Fruit fly (Drosophila melanogaster) whole organism, pupa: ENCODE results near the gene ps.

Source experiments
- CG12605 ChIP-seq: fragments of 200-800 bp; sonication (Bioruptor generic); IDR thresholded peaks from 2 replicates; pipeline ENCODE4 v1.3.6; 2022; ENCODE audit warnings: missing biosample characterization, missing genetic modification characterization
- CG13204 ChIP-seq: fragments of 200-800 bp; sonication (Bioruptor generic); optimal IDR thresholded peaks from 2 replicates; lab custom pipeline; 2018; ENCODE audit warnings: missing biosample characterization, mild to moderate bottlenecking, missing genetic modification characterization, moderate library complexity
- CG34367 ChIP-seq: fragments of 200-800 bp; sonication (Bioruptor generic); optimal IDR thresholded peaks from 2 replicates; lab custom pipeline; 2018; ENCODE audit warnings: missing biosample characterization, mild to moderate bottlenecking, missing genetic modification characterization
- CG4496 ChIP-seq: fragments of 200-800 bp; sonication (Bioruptor generic); IDR thresholded peaks from 3 replicates; pipeline ENCODE4 v1.3.6; 2022; ENCODE audit warnings: missing biosample characterization, missing genetic modification characterization
- CG9948 ChIP-seq: fragments of 200-800 bp; sonication (Bioruptor generic); optimal IDR thresholded peaks from 2 replicates; lab custom pipeline; 2018; ENCODE audit warnings: missing biosample characterization, mild to moderate bottlenecking, missing genetic modification characterization, moderate library complexity
- D1 ChIP-seq: fragments of 200-800 bp; sonication (Bioruptor generic); optimal IDR thresholded peaks from 2 replicates; lab custom pipeline; 2018; ENCODE audit warnings: missing biosample characterization, mild to moderate bottlenecking, missing genetic modification characterization, moderate library complexity
- EcR ChIP-seq: fragments of 200-800 bp; sonication (Bioruptor generic); optimal IDR thresholded peaks from 3 replicates; lab custom pipeline; 2019; ENCODE audit warnings: missing biosample characterization, missing genetic modification characterization, mild to moderate bottlenecking, moderate library complexity, missing genetic modification reagents
- Ets98B ChIP-seq: fragments of 200-800 bp; sonication (Bioruptor generic); IDR thresholded peaks from 2 replicates; pipeline ENCODE4 v1.3.6; 2022; ENCODE audit warnings: missing biosample characterization, missing genetic modification characterization
- Pif1A ChIP-seq: fragments of 200-800 bp; sonication (Bioruptor generic); optimal IDR thresholded peaks from 3 replicates; lab custom pipeline; 2016; ENCODE audit warnings: missing biosample characterization, missing genetic modification characterization
- Pif1B ChIP-seq: fragments of 200-800 bp; sonication (Bioruptor generic); optimal IDR thresholded peaks from 3 replicates; lab custom pipeline; 2016; ENCODE audit warnings: missing biosample characterization, missing genetic modification characterization
- fd96Ca ChIP-seq: fragments of 200-800 bp; sonication (Bioruptor generic); IDR thresholded peaks from 3 replicates; pipeline ENCODE4 v1.3.6; 2022; ENCODE audit warnings: missing biosample characterization, missing genetic modification characterization
- gl ChIP-seq: fragments of 200-800 bp; sonication (Bioruptor generic); optimal IDR thresholded peaks from 2 replicates; lab custom pipeline; 2018; ENCODE audit warnings: missing biosample characterization, mild to moderate bottlenecking, missing genetic modification characterization
- rn ChIP-seq: fragments of 200-800 bp; sonication (Bioruptor generic); IDR thresholded peaks from 2 replicates; pipeline ENCODE4 v1.3.6; 2022; ENCODE audit warnings: missing biosample characterization, missing genetic modification characterization

- no peak for TF ChIP-seq CG34367 (tag; lab: Kevin White, UChicago)
- peak; percentile 35 for TF ChIP-seq EcR (GFP tag; lab: Kevin White, UChicago)
- TF ChIP-seq Pif1A (GFP tag; lab: Kevin White, UChicago) = no peak
- no peak for TF ChIP-seq Pif1B (GFP tag; lab: Kevin White, UChicago)
- TF ChIP-seq Ets98B (GFP tag; lab: Robert Waterston, UW) = no peak
- no peak for TF ChIP-seq CG9948
- no peak for TF ChIP-seq gl (tag; lab: Kevin White, UChicago)
- TF ChIP-seq CG12605 = no peak
- TF ChIP-seq CG4496 (GFP tag; lab: Robert Waterston, UW) = 0 out of 3 replicates have a peak, but pooled peaks have one; percentile 8
- TF ChIP-seq fd96Ca (GFP tag; lab: Robert Waterston, UW) = no peak
- TF ChIP-seq D1 (tag; lab: Kevin White, UChicago) = no peak
- no peak for TF ChIP-seq CG13204 (GFP tag; lab: Kevin White, UChicago)
- no peak for TF ChIP-seq rn (GFP tag; lab: Robert Waterston, UW)
These were observed 85.8 kb downstream of the ps start for dm6 chr3R:9503329-9504088.
